Fruit fly (Drosophila melanogaster) Kc167 (cell line): ENCODE data around the gene wapl.

ENCODE experiments used
- Myc ChIP-seq: fragments of >200 bp; optimal IDR thresholded peaks from 2 replicates; lab custom pipeline; 2017; ENCODE audit warnings: missing external identifiers
- Sin3A ChIP-seq: fragments of >200 bp; optimal IDR thresholded peaks from 2 replicates; lab custom pipeline; 2018; ENCODE audit warnings: missing external identifiers
- h ChIP-seq: fragments of >200 bp; optimal IDR thresholded peaks from 3 replicates; lab custom pipeline; 2018; ENCODE audit warnings: missing external identifiers
- insv ChIP-seq: fragments of >200 bp; optimal IDR thresholded peaks from 3 replicates; lab custom pipeline; 2018; ENCODE audit warnings: missing external identifiers
- psq ChIP-seq: fragments of >200 bp; optimal IDR thresholded peaks from 2 replicates; lab custom pipeline; 2017; ENCODE audit warnings: missing external identifiers
- ttk ChIP-seq: sonication (Bioruptor generic); optimal IDR thresholded peaks from 2 replicates; lab custom pipeline; 2017; ENCODE audit warnings: missing external identifiers

Gene wapl

dm6 chrX:2188888-2189287 is 30.1 kb upstream of the wapl start, which contains the start of gene Mct1:
Mct1 (plus strand) TSS chrX:2189188.
- TF ChIP-seq psq (lab: Kevin White, UChicago) (no peak), h (no peak), ttk (no peak), insv (lab: Kevin White, UChicago) (no peak), Sin3A (no peak), Myc (lab: Kevin White, UChicago) (no peak)

DNA sequence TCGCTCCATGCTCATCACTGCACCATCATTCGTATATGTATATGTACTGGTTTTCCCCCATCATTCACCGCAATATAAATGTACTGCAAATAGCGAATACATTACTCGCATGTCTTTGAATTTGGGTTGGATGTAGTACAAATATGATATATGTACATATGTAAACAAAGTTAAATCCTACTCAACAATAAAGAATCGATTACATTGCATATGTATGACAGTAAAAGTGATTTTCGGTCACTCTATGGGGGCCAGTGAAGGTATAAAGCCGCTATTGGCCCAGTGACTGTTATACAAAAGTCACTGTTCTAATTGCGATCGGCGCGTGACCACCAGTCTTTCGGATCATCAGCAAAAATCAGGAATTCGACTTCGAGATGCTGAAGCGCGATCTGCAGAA is 28.7 kb upstream of the wapl start, which contains the start of gene CG3457:
TSS of gene CG3457 (plus strand) at position 301 of the 400 bp plus-strand sequence.
- no peak for TF ChIP-seq h

dm6 chrX:2186555-2186954 is 27.8 kb upstream of the wapl start, which contains the start of gene CG17777:
CG17777 (plus strand) TSS chrX:2186855.
- TF ChIP-seq insv (lab: Kevin White, UChicago): no peak
- no peak for TF ChIP-seq ttk
- no peak for TF ChIP-seq psq (lab: Kevin White, UChicago)
- no peak for TF ChIP-seq h
- no peak for TF ChIP-seq Myc (lab: Kevin White, UChicago)
- TF ChIP-seq Sin3A: no peak

- TF ChIP-seq psq (lab: Kevin White, UChicago): no peak
- no peak for TF ChIP-seq Sin3A
Measured at dm6 chrX:2184563-2184962, 25.8 kb upstream of the wapl start, which contains the start of the genes Nmd3 and CG17776. Nmd3 (minus strand) TSS chrX:2184668. CG17776 (plus strand) TSS chrX:2184725.

DNA sequence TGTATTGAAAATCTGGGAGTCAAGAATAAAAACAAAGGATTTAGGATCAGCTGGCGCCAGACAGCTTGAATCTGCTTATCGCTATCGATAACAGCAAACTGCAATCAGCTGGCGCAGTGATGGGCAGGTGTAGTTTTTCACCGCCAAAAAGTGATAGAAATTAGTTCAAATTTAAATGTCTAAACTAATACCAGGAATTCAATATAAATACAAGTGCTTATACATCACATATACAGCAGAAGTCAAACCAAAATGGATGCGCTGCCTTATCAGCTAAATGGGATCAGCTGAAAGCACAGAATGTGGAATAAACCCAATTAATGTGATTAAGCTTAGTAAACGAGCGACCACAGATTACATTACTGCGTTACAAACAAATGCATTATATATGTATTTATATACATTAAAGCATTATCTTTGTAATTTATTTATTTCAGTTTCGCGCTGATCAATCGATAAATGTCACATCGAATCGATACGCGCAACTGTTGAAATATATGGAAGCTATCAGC is 22.0 kb upstream of the wapl start, which contains the start of gene pn:
TSS of gene pn (plus strand) at position 462 of the 512 bp plus-strand sequence.
- no peak for TF ChIP-seq ttk
- no peak for TF ChIP-seq Myc (lab: Kevin White, UChicago)
- TF ChIP-seq insv (lab: Kevin White, UChicago): no peak
- no peak for TF ChIP-seq psq (lab: Kevin White, UChicago)
- no peak for TF ChIP-seq Sin3A
- no peak for TF ChIP-seq h

DNA sequence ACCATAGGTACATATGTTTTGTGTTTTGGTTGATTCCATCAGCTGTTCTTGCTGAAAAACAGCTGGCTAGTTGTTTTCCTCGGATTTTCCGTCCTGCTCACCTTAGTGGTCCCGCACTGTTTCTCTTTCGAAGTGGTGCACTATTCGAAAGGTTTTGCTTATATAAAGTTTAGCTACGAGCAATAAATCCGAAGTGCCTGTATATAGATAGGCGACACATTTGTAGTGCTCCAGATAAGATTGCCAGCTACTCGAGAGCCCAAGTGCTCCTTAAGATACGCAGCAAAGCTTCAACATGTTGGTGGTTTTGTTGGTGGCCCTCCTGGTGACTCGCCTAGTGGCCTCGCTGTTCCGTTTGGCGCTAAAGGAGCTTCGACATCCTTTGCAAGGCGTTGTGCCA is 20.0 kb upstream of the wapl start, which contains the start of gene Cyp4ae1:
TSS of gene Cyp4ae1 (plus strand) at position 206 of the 400 bp plus-strand sequence.
- TF ChIP-seq psq (lab: Kevin White, UChicago): no peak
- no peak for TF ChIP-seq h
- TF ChIP-seq Sin3A: no peak
- no peak for TF ChIP-seq ttk

- TF ChIP-seq ttk (no peak), psq (lab: Kevin White, UChicago) (no peak), h (no peak), insv (lab: Kevin White, UChicago) (no peak), Myc (lab: Kevin White, UChicago) (no peak), Sin3A (no peak)
Measured at dm6 chrX:2175956-2176469, 17.2 kb upstream of the wapl start, which contains the start of gene Cyp4d2. Cyp4d2 (plus strand) TSS chrX:2176006.

DNA sequence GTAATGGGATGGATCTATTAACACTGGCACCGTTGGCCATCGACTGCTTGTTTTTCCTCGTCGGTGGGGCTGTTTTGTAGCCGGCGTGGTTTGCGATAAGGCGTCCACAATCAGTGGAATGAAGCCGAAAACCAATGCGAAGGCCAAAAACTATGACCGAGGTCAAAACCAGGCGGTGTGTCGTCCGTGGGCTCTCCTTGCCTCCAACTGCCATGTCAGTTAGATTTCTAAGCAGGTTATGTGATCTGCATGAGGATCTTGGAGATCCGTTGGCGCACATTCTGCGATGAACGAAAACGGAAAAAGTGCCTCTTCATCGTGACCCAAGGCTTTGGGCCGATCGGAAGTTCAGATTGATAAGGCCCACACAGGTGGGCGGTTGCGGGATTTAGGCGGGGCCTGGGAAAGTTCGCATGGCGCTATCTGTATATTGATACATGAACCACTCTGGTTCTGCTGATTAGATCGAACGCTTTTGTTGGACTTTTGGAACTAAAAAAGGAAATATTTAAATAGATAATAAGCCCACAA is 16.5 kb upstream of the wapl start, which contains the start of gene Cyp4d14:
TSS of gene Cyp4d14 (minus strand) at position 51 of the 531 bp plus-strand sequence.
- TF ChIP-seq Sin3A (no peak), h (no peak), ttk (no peak), insv (lab: Kevin White, UChicago) (no peak), psq (lab: Kevin White, UChicago) (no peak), Myc (lab: Kevin White, UChicago) (no peak)

dm6 chrX:2172420-2172827 is 13.6 kb upstream of the wapl start, which contains the start of gene ND-B14.5A:
ND-B14.5A (plus strand) TSS chrX:2172526.
- TF ChIP-seq insv (lab: Kevin White, UChicago) (no peak), Sin3A (no peak), psq (lab: Kevin White, UChicago) (no peak), Myc (lab: Kevin White, UChicago) (no peak)

DNA sequence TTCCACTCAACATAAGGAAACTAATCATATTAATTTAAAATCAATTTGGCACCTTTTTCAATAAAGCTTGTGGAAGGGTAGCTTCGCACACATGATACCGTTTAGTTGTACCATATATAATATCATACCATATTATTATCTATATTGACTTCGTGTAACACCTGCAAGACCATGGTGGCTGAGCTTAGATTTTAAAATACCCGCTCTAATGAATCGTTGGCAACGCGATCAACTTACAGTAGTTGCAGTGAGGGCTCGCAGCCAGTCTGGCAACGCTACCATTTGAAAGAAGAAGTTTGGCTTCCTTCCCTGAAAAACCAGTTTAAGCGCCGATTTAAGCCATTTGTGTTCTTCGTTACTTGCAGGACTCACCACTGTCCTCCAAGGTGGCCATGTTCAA is 11.6 kb upstream of the wapl start:
- no peak for TF ChIP-seq psq (lab: Kevin White, UChicago)
- no peak for TF ChIP-seq Myc (lab: Kevin White, UChicago)
- no peak for TF ChIP-seq h
- TF ChIP-seq insv (lab: Kevin White, UChicago): no peak
- no peak for TF ChIP-seq Sin3A
- TF ChIP-seq ttk: no peak

DNA sequence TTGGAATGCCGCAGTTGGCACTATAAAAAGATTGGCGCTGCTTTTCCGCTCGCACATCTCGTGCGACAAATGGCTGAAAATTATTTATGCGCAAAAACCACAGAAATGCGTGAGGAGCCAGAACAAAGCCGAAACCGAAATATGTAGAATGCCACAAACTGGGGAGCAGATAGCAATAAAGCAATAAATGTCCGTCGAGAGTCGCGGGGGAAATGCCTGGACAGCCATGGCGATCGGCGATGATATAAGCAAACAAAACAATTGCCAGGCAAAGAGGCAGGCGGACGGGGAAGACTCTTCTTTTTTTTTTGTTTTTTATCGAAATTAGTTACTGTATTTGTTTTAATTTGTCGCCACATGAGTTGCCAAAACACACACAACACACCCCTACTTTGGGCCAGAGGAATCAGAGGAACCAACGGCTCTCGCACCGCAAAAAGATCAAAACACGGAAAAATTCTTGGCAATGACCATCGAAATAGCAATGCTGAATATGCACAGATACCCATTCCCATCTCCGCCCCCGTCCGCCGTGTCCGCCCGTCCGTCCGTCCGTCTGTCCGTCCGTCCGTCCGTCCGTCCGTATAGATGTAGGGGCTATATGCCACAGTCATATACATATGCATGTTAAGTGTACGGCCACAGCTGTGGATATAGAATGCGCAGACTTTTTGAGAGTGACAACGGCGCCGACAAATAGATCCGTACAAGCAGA is 9.9 kb upstream of the wapl start:
- no peak for TF ChIP-seq Sin3A
- TF ChIP-seq Myc (lab: Kevin White, UChicago): no peak
- TF ChIP-seq ttk: no peak
- TF ChIP-seq h: no peak
- TF ChIP-seq psq (lab: Kevin White, UChicago): no peak
- TF ChIP-seq insv (lab: Kevin White, UChicago): no peak

DNA sequence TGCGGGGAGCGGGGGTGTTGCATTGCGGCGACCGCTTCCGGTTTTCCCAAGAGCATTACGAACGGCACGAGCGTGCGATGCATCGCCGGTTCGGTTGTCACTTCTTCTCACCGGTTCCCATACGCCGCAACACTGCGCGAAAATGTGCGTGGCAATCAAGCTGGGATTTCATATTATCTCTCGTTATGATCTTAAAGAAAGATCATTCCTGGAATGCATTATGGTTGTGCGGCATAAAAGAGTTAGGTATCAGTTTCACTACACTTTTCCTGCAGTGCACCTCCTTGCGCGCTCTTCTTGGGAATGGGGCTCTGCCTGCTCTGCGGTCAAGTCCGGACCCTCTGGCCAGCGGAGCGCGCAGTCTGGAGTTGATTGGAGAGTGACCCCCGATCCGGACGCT is 7.3 kb upstream of the wapl start:
- no peak for TF ChIP-seq Myc (lab: Kevin White, UChicago)
- no peak for TF ChIP-seq ttk
- no peak for TF ChIP-seq Sin3A
- no peak for TF ChIP-seq h
- TF ChIP-seq psq (lab: Kevin White, UChicago): no peak
- no peak for TF ChIP-seq insv (lab: Kevin White, UChicago)

- no peak for TF ChIP-seq psq (lab: Kevin White, UChicago)
Measured at dm6 chrX:2165394-2165793, 6.6 kb upstream of the wapl start.
